Fruit fly (Drosophila melanogaster) whole organism, embryonic: ENCODE measurements around the gene Cpr76Bc.
"Not testable (repeated sequence)": the region's sequence is repeated elsewhere in the genome, so short reads cannot be mapped to it uniquely, and the experiment has no call there.

ENCODE experiments used
- CG7372 ChIP-seq: fragments of 200-800 bp; sonication (Bioruptor generic); IDR thresholded peaks from 2 replicates; pipeline ENCODE4 v1.3.6; 2022; ENCODE audit warnings: missing biosample characterization, missing genetic modification characterization
- Hsf ChIP-seq: fragments of 200-800 bp; sonication (Bioruptor generic); optimal IDR thresholded peaks from 3 replicates; lab custom pipeline; 2016; ENCODE audit warnings: missing biosample characterization, missing genetic modification characterization
- Oaz ChIP-seq: fragments of 200-800 bp; sonication (Bioruptor generic); IDR thresholded peaks from 2 replicates; pipeline ENCODE4 v1.3.6; 2022; ENCODE audit warnings: missing biosample characterization, missing genetic modification characterization
- gem ChIP-seq: fragments of 200-800 bp; sonication (Bioruptor generic); optimal IDR thresholded peaks from 2 replicates; lab custom pipeline; 2019; ENCODE audit warnings: missing biosample characterization, mild to moderate bottlenecking, missing genetic modification characterization, moderate library complexity
- kay ChIP-seq: fragments of 200-800 bp; sonication (Bioruptor generic); optimal IDR thresholded peaks from 2 replicates; lab custom pipeline; 2016; ENCODE audit warnings: missing biosample characterization, missing genetic modification characterization
- pros ChIP-seq: fragments of 200-800 bp; sonication (Bioruptor generic); optimal IDR thresholded peaks from 3 replicates; lab custom pipeline; 2019; ENCODE audit warnings: missing biosample characterization, mild to moderate bottlenecking, missing genetic modification characterization, moderate library complexity

- not testable (repeated sequence) for TF ChIP-seq pros (GFP tag; lab: Kevin White, UChicago); gem (tag; lab: Kevin White, UChicago); Hsf; CG7372 (GFP tag; lab: Robert Waterston, UW); kay; Oaz (GFP tag; lab: Robert Waterston, UW)
Measured at dm6 chr3L:19487260-19487659, 33.5 kb upstream of the Cpr76Bc start, which contains the start of gene CG32212.
